Worm (Caenorhabditis elegans) whole organism, L2 larva: ENCODE results near the gene C31C9.7.
A peak's percentile ranks its signal among the peaks of the same experiment; 100 is the strongest.

Experiments used
- ZK546.5 ChIP-seq: sonication (generic microtip); optimal IDR thresholded peaks from 2 replicates; lab custom pipeline; 2017; ENCODE audit warnings: missing biosample characterization, missing genetic modification characterization
- ama-1 ChIP-seq: fragments of 150-350 bp; optimal IDR thresholded peaks from 2 replicates; lab custom pipeline; 2018; ENCODE audit warnings: inconsistent platforms
- ceh-16 ChIP-seq: fragments of 150-350 bp; optimal IDR thresholded peaks from 2 replicates; lab custom pipeline; 2014; ENCODE audit warnings: missing biosample characterization, missing genetic modification characterization
- elt-1 ChIP-seq: fragments of 150-350 bp; optimal IDR thresholded peaks from 2 replicates; lab custom pipeline; 2014; ENCODE audit warnings: missing biosample characterization, missing genetic modification characterization
- elt-3 ChIP-seq: sonication (generic microtip); optimal IDR thresholded peaks from 2 replicates; lab custom pipeline; 2017; ENCODE audit warnings: missing biosample characterization, missing genetic modification characterization
- fos-1 ChIP-seq: fragments of 150-350 bp; optimal IDR thresholded peaks from 2 replicates; lab custom pipeline; 2014; ENCODE audit warnings: missing biosample characterization, missing genetic modification characterization
- lin-13 ChIP-seq: fragments of 150-350 bp; optimal IDR thresholded peaks from 2 replicates; lab custom pipeline; 2014; ENCODE audit warnings: missing biosample characterization, missing genetic modification reagents, missing genetic modification characterization
- mab-5 ChIP-seq: fragments of 150-350 bp; optimal IDR thresholded peaks from 2 replicates; lab custom pipeline; 2014; ENCODE audit warnings: missing biosample characterization, missing genetic modification characterization
- nhr-10 ChIP-seq: sonication (generic microtip); optimal IDR thresholded peaks from 2 replicates; lab custom pipeline; 2017; ENCODE audit warnings: missing biosample characterization, missing genetic modification characterization
- nhr-237 ChIP-seq: fragments of 150-350 bp; optimal IDR thresholded peaks from 2 replicates; lab custom pipeline; 2014; ENCODE audit warnings: missing biosample characterization, missing genetic modification characterization
- peb-1 ChIP-seq: fragments of 150-350 bp; optimal IDR thresholded peaks from 2 replicates; lab custom pipeline; 2014; ENCODE audit warnings: missing biosample characterization, missing genetic modification characterization
- unc-62 ChIP-seq: fragments of 150-350 bp; optimal IDR thresholded peaks from 2 replicates; lab custom pipeline; 2014; ENCODE audit warnings: missing biosample characterization, missing genetic modification reagents, missing genetic modification characterization
- ztf-4 ChIP-seq: fragments of 150-350 bp; optimal IDR thresholded peaks from 2 replicates; lab custom pipeline; 2014; ENCODE audit warnings: missing biosample characterization, missing genetic modification characterization

DNA sequence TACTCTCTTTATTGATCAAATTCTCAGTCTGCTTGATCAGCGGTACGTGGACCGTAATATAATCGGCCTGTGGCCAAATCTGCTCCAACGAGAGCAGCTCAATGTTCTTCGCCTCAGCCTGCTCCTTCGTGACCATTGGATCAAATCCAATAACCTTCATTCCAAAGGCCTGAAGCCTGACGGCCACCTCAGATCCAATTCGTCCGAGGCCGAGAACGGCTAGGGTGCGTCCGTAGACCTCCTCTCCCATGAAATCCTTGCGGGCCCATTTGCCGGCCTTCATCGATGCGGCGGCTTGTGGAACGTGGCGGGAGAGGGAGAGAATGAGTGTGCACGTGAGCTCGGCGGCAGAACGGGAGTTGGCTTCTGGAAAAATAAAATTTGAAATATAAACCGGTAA lies 31.4 kb upstream of the C31C9.7 start:
- TF ChIP-seq ceh-16 (no peak), elt-1 (no peak), unc-62 (GFP tag; lab: Kevin White, UChicago) (no peak), lin-13 (GFP tag; lab: Kevin White, UChicago) (no peak), ama-1 (lab: Kevin White, UChicago) (peak; percentile 19), ztf-4 (tag; lab: Kevin White, UChicago) (no peak), elt-3 (no peak), mab-5 (no peak), nhr-237 (tag; lab: Kevin White, UChicago) (no peak), nhr-10 (no peak), fos-1 (tag; lab: Kevin White, UChicago) (no peak), ZK546.5 (tag; lab: Kevin White, UChicago) (no peak), peb-1 (tag; lab: Kevin White, UChicago) (no peak)
